Fruit fly (Drosophila melanogaster) whole organism, embryonic: Measurements from ENCODE around the gene Klp64D.

Experiments
- BEAF-32 ChIP-seq: fragments of 200-800 bp; sonication (Bioruptor generic); optimal IDR thresholded peaks from 3 replicates; lab custom pipeline; 2017; ENCODE audit warnings: missing biosample characterization, missing genetic modification characterization, mild to moderate bottlenecking, moderate library complexity, missing genetic modification reagents
- BtbVII ChIP-seq: fragments of 200-800 bp; sonication (Bioruptor generic); optimal IDR thresholded peaks from 3 replicates; lab custom pipeline; 2017; ENCODE audit warnings: missing biosample characterization, mild to moderate bottlenecking, missing genetic modification characterization
- CG10431 ChIP-seq: fragments of 200-800 bp; sonication (Bioruptor generic); optimal IDR thresholded peaks from 3 replicates; lab custom pipeline; 2018; ENCODE audit warnings: missing biosample characterization, mild to moderate bottlenecking, missing genetic modification characterization
- CG11085 ChIP-seq: fragments of 200-800 bp; sonication (Bioruptor generic); IDR thresholded peaks from 2 replicates; pipeline ENCODE4 v1.3.6; 2022; ENCODE audit warnings: missing biosample characterization, missing genetic modification characterization
- CG11723 ChIP-seq: fragments of 200-800 bp; sonication (Bioruptor generic); optimal IDR thresholded peaks from 2 replicates; lab custom pipeline; 2017; ENCODE audit warnings: missing biosample characterization, mild to moderate bottlenecking, missing genetic modification characterization
- CG12155 ChIP-seq: fragments of 200-800 bp; sonication (Bioruptor generic); optimal IDR thresholded peaks from 3 replicates; lab custom pipeline; 2016; ENCODE audit warnings: missing biosample characterization, missing genetic modification characterization
- CG12769 ChIP-seq: fragments of 200-800 bp; sonication (Bioruptor generic); optimal IDR thresholded peaks from 2 replicates; lab custom pipeline; 2019; ENCODE audit warnings: missing biosample characterization, mild to moderate bottlenecking, missing genetic modification characterization, moderate library complexity
- CG13894 ChIP-seq: fragments of 200-800 bp; sonication (Bioruptor generic); optimal IDR thresholded peaks from 3 replicates; lab custom pipeline; 2018; ENCODE audit warnings: missing biosample characterization, mild to moderate bottlenecking, missing genetic modification characterization, moderate library complexity
- CG30403 ChIP-seq: fragments of 200-800 bp; sonication (Bioruptor generic); optimal IDR thresholded peaks from 3 replicates; lab custom pipeline; 2016; ENCODE audit warnings: missing biosample characterization, missing genetic modification characterization
- CG4424 ChIP-seq: fragments of 200-800 bp; sonication (Bioruptor generic); optimal IDR thresholded peaks from 3 replicates; lab custom pipeline; 2016; ENCODE audit warnings: missing biosample characterization, missing genetic modification characterization
- CG7928 ChIP-seq: fragments of 200-800 bp; sonication (Bioruptor generic); optimal IDR thresholded peaks from 2 replicates; lab custom pipeline; 2017; ENCODE audit warnings: missing biosample characterization, mild to moderate bottlenecking, missing genetic modification characterization
- CG8290 ChIP-seq, 3 experiments: fragments of 200-800 bp; sonication (Bioruptor generic); optimal IDR thresholded peaks; 2 replicates each; lab custom pipeline; 2016 to 2019; ENCODE audit warnings: missing biosample characterization in 3 of 3, missing genetic modification characterization in 3 of 3, mild to moderate bottlenecking in 2 of 3, moderate library complexity in 1 of 3
- CG8388 ChIP-seq: fragments of 200-800 bp; sonication (Bioruptor generic); optimal IDR thresholded peaks from 2 replicates; lab custom pipeline; 2019; ENCODE audit warnings: missing biosample characterization, mild to moderate bottlenecking, missing genetic modification characterization, moderate library complexity
- CG9727 ChIP-seq: fragments of 200-800 bp; sonication (Bioruptor generic); optimal IDR thresholded peaks from 3 replicates; lab custom pipeline; 2017; ENCODE audit warnings: missing biosample characterization, mild to moderate bottlenecking, missing genetic modification characterization
- CHES-1-like ChIP-seq: fragments of 200-800 bp; sonication (Bioruptor generic); optimal IDR thresholded peaks from 2 replicates; lab custom pipeline; 2016; ENCODE audit warnings: missing biosample characterization, missing genetic modification characterization
- CrebB ChIP-seq: fragments of 200-800 bp; sonication (Bioruptor generic); optimal IDR thresholded peaks from 3 replicates; lab custom pipeline; 2018; ENCODE audit warnings: missing biosample characterization, mild to moderate bottlenecking, missing genetic modification characterization
- Dbx ChIP-seq: fragments of 200-800 bp; sonication (Bioruptor generic); IDR thresholded peaks from 3 replicates; pipeline ENCODE4 v1.3.6; 2022; ENCODE audit warnings: missing biosample characterization, missing genetic modification characterization
- Eip74EF ChIP-seq, 2 experiments: fragments of 200-800 bp in 1 of 2; fragments of >200 bp in 1 of 2; sonication (Bioruptor generic) in 1 of 2; optimal IDR thresholded peaks; 2 replicates each; lab custom pipeline; 2017 to 2019; ENCODE audit warnings: missing biosample characterization in 2 of 2, missing genetic modification characterization in 2 of 2, mild to moderate bottlenecking in 1 of 2, moderate library complexity in 1 of 2
- Fer2 ChIP-seq: fragments of 200-800 bp; sonication (Bioruptor generic); optimal IDR thresholded peaks from 2 replicates; lab custom pipeline; 2018; ENCODE audit warnings: missing biosample characterization, mild to moderate bottlenecking, missing genetic modification characterization, moderate library complexity
- HLH4C ChIP-seq: fragments of 200-800 bp; sonication (Bioruptor generic); IDR thresholded peaks from 3 replicates; pipeline ENCODE4 v1.3.6; 2022; ENCODE audit warnings: missing biosample characterization, missing genetic modification characterization; ENCODE audit not compliant: partially characterized antibody
- Hand ChIP-seq: fragments of 200-800 bp; sonication (Bioruptor generic); optimal IDR thresholded peaks from 2 replicates; lab custom pipeline; 2017; ENCODE audit warnings: mild to moderate bottlenecking, missing biosample characterization, missing genetic modification reagents, missing genetic modification characterization
- MTF-1 ChIP-seq: fragments of 200-800 bp; sonication (Bioruptor generic); optimal IDR thresholded peaks from 2 replicates; lab custom pipeline; 2018; ENCODE audit warnings: missing biosample characterization, mild to moderate bottlenecking, missing genetic modification characterization, borderline replicate concordance
- Nf-YB ChIP-seq: fragments of 200-800 bp; sonication (Bioruptor generic); optimal IDR thresholded peaks from 3 replicates; lab custom pipeline; 2019; ENCODE audit warnings: missing biosample characterization, mild to moderate bottlenecking, missing genetic modification characterization, moderate library complexity
- Sry-δ ChIP-seq: fragments of 200-800 bp; sonication (Bioruptor generic); optimal IDR thresholded peaks from 2 replicates; lab custom pipeline; 2016; ENCODE audit warnings: missing biosample characterization, missing genetic modification characterization
- Stat92E ChIP-seq, 3 experiments: fragments of >200 bp in 2 of 3; fragments of 200-800 bp in 1 of 3; sonication (Bioruptor generic) in 1 of 3; optimal IDR thresholded peaks; 2 replicates each; lab custom pipeline; 2017 to 2019; ENCODE audit warnings: missing biosample characterization in 3 of 3, missing genetic modification characterization in 3 of 3, mild to moderate bottlenecking in 1 of 3, moderate library complexity in 1 of 3
- Trl ChIP-seq, 3 experiments: fragments of >200 bp in 2 of 3; fragments of 200-800 bp in 1 of 3; sonication (Bioruptor generic) in 1 of 3; optimal IDR thresholded peaks; 2 replicates in 1 of 3; 3 replicates in 2 of 3; lab custom pipeline; 2016 to 2017; ENCODE audit warnings: missing biosample characterization in 1 of 3, missing genetic modification characterization in 1 of 3
- Xbp1 ChIP-seq: fragments of 200-800 bp; sonication (Bioruptor generic); optimal IDR thresholded peaks from 3 replicates; lab custom pipeline; 2016; ENCODE audit warnings: missing biosample characterization, mild to moderate bottlenecking, missing genetic modification characterization
- bab2 ChIP-seq: fragments of 200-800 bp; sonication (Bioruptor generic); optimal IDR thresholded peaks from 2 replicates; lab custom pipeline; 2016; ENCODE audit warnings: missing biosample characterization, missing genetic modification characterization
- cas ChIP-seq: fragments of 200-800 bp; sonication (Bioruptor generic); IDR thresholded peaks from 2 replicates; pipeline ENCODE4 v1.3.6; 2022; ENCODE audit warnings: missing biosample characterization, missing genetic modification characterization
- cg ChIP-seq: fragments of 200-800 bp; sonication (Bioruptor generic); optimal IDR thresholded peaks from 3 replicates; lab custom pipeline; 2019; ENCODE audit warnings: missing biosample characterization, mild to moderate bottlenecking, missing genetic modification characterization, moderate library complexity
- cwo ChIP-seq: fragments of 200-800 bp; sonication (Bioruptor generic); optimal IDR thresholded peaks from 3 replicates; lab custom pipeline; 2017; ENCODE audit warnings: missing biosample characterization, missing genetic modification characterization, mild to moderate bottlenecking, moderate library complexity, missing genetic modification reagents
- dpn ChIP-seq, 2 experiments: fragments of 200-800 bp; sonication (Bioruptor generic); optimal IDR thresholded peaks; 3 replicates each; lab custom pipeline; 2016; ENCODE audit warnings: missing biosample characterization in 2 of 2, missing genetic modification characterization in 2 of 2
- gro ChIP-seq: fragments of 200-800 bp; sonication (Bioruptor generic); optimal IDR thresholded peaks from 2 replicates; lab custom pipeline; 2016; ENCODE audit warnings: missing biosample characterization, missing genetic modification characterization
- insv ChIP-seq, 2 experiments: fragments of 200-800 bp; sonication (Bioruptor generic); optimal IDR thresholded peaks; 3 replicates each; lab custom pipeline; 2016 to 2018; ENCODE audit warnings: missing biosample characterization in 2 of 2, missing genetic modification characterization in 2 of 2
- inv ChIP-seq: fragments of 200-800 bp; sonication (Bioruptor generic); IDR thresholded peaks from 2 replicates; pipeline ENCODE4 v1.3.6; 2022; ENCODE audit warnings: missing biosample characterization, missing genetic modification characterization; ENCODE audit not compliant: partially characterized antibody
- ken ChIP-seq: fragments of 200-800 bp; sonication (Bioruptor generic); IDR thresholded peaks from 3 replicates; pipeline ENCODE4 v1.3.6; 2022; ENCODE audit warnings: missing biosample characterization, missing genetic modification characterization
- knrl ChIP-seq: fragments of 200-800 bp; sonication (Bioruptor generic); IDR thresholded peaks from 3 replicates; pipeline ENCODE4 v1.3.6; 2022; ENCODE audit warnings: missing biosample characterization, missing genetic modification characterization; ENCODE audit not compliant: partially characterized antibody
- odd ChIP-seq: fragments of 200-800 bp; sonication (Bioruptor generic); optimal IDR thresholded peaks from 2 replicates; lab custom pipeline; 2017; ENCODE audit warnings: missing biosample characterization, mild to moderate bottlenecking, missing genetic modification characterization
- sd ChIP-seq: fragments of 200-800 bp; sonication (Bioruptor generic); optimal IDR thresholded peaks from 3 replicates; lab custom pipeline; 2018; ENCODE audit warnings: missing biosample characterization, mild to moderate bottlenecking, missing genetic modification characterization, moderate library complexity
- seq ChIP-seq: fragments of 200-800 bp; sonication (Bioruptor generic); IDR thresholded peaks from 2 replicates; pipeline ENCODE4 v1.3.6; 2022; ENCODE audit warnings: missing biosample characterization, missing genetic modification characterization
- slbo ChIP-seq: fragments of 200-800 bp; sonication (Bioruptor generic); IDR thresholded peaks from 2 replicates; pipeline ENCODE4 v1.3.6; 2022; ENCODE audit warnings: missing biosample characterization, missing genetic modification characterization
- sr ChIP-seq: fragments of 200-800 bp; sonication (Bioruptor generic); IDR thresholded peaks from 3 replicates; pipeline ENCODE4 v1.3.6; 2022; ENCODE audit warnings: missing biosample characterization, missing genetic modification characterization
- trem ChIP-seq: fragments of 200-800 bp; optimal IDR thresholded peaks from 3 replicates; lab custom pipeline; 2019; ENCODE audit warnings: missing biosample characterization, mild to moderate bottlenecking, missing genetic modification characterization, moderate library complexity
- vvl ChIP-seq: fragments of 200-800 bp; sonication (Bioruptor generic); IDR thresholded peaks from 2 replicates; pipeline ENCODE4 v1.3.6; 2022; ENCODE audit warnings: missing biosample characterization, missing genetic modification characterization
- zen2 ChIP-seq: fragments of 200-800 bp; sonication (Bioruptor generic); IDR thresholded peaks from 3 replicates; pipeline ENCODE4 v1.3.6; 2022; ENCODE audit warnings: missing biosample characterization, missing genetic modification characterization; ENCODE audit not compliant: partially characterized antibody
- zfh1 ChIP-seq: fragments of 200-800 bp; sonication (Bioruptor generic); IDR thresholded peaks from 3 replicates; pipeline ENCODE4 v1.3.6; 2022; ENCODE audit warnings: missing biosample characterization, missing genetic modification characterization

Gene Klp64D

DNA sequence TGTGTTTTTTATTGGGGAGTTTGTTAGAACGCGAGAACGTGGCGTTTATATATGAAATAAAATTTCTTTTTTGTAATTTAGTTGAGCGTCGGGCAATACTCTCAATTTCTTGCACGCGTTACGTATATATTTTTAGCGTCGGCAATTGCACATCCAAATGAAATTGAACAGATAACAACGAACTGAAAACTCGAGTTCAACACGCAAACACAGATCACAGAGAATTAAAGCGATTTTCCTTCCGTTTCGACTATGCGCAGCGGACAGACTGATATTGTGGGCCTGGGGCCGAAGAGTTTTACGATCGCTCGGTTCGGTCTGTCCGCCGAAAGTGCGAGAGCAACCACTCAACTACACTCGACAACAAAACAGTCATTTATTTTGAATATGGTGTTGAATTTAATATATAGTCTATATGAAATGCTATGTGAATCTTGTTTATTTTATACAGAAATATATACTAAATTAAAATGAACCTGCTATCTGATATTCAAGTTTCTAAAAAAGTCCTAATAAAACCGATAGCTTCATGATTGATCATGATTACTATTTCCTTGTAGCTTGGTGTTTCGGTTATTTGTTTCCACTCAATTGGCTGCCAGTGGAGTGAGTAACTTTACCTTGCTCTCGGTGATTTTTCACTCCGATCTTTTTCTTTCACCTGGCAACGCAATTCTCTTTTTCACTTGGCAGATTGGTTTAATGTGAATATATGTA, 4.0 kb downstream of the Klp64D start, which contains the start of gene CG46456 (continued):
- peak in 1 of 2 experiments; percentile 95 for TF ChIP-seq Eip74EF (GFP tag; optimal IDR thresholded peaks at IDR 0.05; lab: Kevin White, UChicago)
- peak; percentile 96 for TF ChIP-seq BtbVII (GFP tag; lab: Kevin White, UChicago)
- TF ChIP-seq cas: peak; percentile 81
- peak; percentile 65 for TF ChIP-seq CG7928
- TF ChIP-seq Fer2 (tag; lab: Kevin White, UChicago): peak; percentile 90
- TF ChIP-seq CG11723: peak; percentile 84
- TF ChIP-seq CG9727 (GFP tag; lab: Kevin White, UChicago): peak; percentile 94
- TF ChIP-seq CG30403 (GFP tag; lab: Kevin White, UChicago): peak; percentile 93
- TF ChIP-seq dpn (GFP tag; optimal IDR thresholded peaks at IDR 0.05; lab: Kevin White, UChicago): peak; percentile 73 to 93
- TF ChIP-seq CG11085 (GFP tag; lab: Robert Waterston, UW): peak; percentile 70; the same call in 1 of the 2 replicates
- TF ChIP-seq insv (GFP tag; optimal IDR thresholded peaks at IDR 0.05; lab: Kevin White, UChicago): peak in 1 of 2 experiments; percentile 73
- TF ChIP-seq MTF-1 (GFP tag; lab: Kevin White, UChicago): peak; percentile 85
- TF ChIP-seq, all 482 proteins: peak for 410

DNA sequence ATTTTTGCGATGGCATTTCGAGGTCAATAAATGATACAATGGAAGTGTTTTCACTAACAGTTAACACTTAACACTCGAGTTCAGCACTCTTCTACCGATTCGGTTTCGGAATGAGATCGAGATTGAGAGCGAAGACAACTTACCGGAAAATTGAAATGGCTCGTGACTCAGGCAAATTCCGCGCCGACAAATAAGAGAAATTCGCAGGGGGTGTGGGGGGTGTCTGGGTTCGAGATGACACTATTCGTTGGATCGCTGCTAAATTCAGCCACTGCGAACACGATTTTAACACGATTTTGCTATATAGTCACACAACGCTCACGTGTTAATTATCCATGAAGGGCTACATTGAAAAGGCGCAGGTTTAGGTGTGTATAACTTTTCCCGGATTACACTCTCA, 4.7 kb downstream of the Klp64D start:
- TF ChIP-seq cwo (peak; percentile 16), sr (GFP tag; lab: Robert Waterston, UW) (no peak), vvl (GFP tag; lab: Robert Waterston, UW) (0 out of 2 replicates have a peak, but pooled peaks have one; percentile 38), inv (GFP tag; lab: Robert Waterston, UW) (no peak), HLH4C (no peak), BEAF-32 (GFP tag; lab: Kevin White, UChicago) (no peak), seq (GFP tag; lab: Robert Waterston, UW) (no peak), gro (GFP tag; lab: Kevin White, UChicago) (no peak), Xbp1 (GFP tag; lab: Kevin White, UChicago) (no peak), CG13894 (peak; percentile 48), cg (no peak), sd (tag; lab: Kevin White, UChicago) (peak; percentile 76), Sry-δ (peak; percentile 25), odd (no peak), Stat92E (GFP tag; optimal IDR thresholded peaks at IDR 0.05; lab: Kevin White, UChicago) (no peak), trem (tag; lab: Kevin White, UChicago) (no peak), CG8388 (GFP tag; lab: Kevin White, UChicago) (no peak), Hand (GFP tag; lab: Kevin White, UChicago) (no peak), slbo (GFP tag; lab: Robert Waterston, UW) (0 out of 2 replicates have a peak, but pooled peaks have one; percentile 18), Dbx (GFP tag; lab: Robert Waterston, UW) (no peak), zen2 (no peak), CHES-1-like (no peak), zfh1 (GFP tag; lab: Robert Waterston, UW) (no peak), CrebB (tag; lab: Kevin White, UChicago) (no peak), CG10431 (GFP tag; lab: Kevin White, UChicago) (no peak), CG12769 (peak; percentile 62), knrl (no peak), CG4424 (GFP tag; lab: Kevin White, UChicago) (no peak), ken (GFP tag; lab: Robert Waterston, UW) (no peak), bab2 (GFP tag; lab: Kevin White, UChicago) (no peak), Nf-YB (GFP tag; lab: Kevin White, UChicago) (peak; percentile 27), CG8290 (GFP tag; optimal IDR thresholded peaks at IDR 0.05; lab: Kevin White, UChicago) (no peak), CG8290 (tag; optimal IDR thresholded peaks at IDR 0.05; lab: Kevin White, UChicago) (no peak), Trl (optimal IDR thresholded peaks at IDR 0.05; lab: Kevin White, UChicago) (no peak), Trl (GFP tag; optimal IDR thresholded peaks at IDR 0.05; lab: Kevin White, UChicago) (no peak), CG12155 (GFP tag; lab: Kevin White, UChicago) (no peak)
